Worm (Caenorhabditis elegans): ENCODE data around the gene usp-50.

The usp-50 gene

DNA sequence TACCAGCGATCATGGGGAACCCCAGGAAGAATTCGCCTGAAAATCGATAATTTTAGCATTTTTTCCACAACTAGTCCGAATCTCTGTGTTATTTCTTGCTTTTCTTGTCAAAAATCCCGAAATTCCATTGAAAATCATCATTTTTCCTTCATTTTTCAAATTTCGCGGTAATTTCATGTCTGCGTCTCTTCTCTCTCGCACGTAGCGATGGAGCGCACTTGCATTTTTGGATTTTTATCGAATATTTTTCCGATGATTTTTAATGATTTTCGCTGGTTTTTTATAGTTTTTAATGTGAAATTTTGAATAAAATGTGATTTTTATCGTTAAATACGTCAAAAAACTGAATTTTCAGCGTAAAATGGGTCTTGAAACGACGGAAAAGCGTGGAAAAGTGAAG lies 3.3 kb upstream of the usp-50 start, which contains the start of gene E01B7.2 (continued):
- TF ChIP-seq unc-55 (GFP tag; optimal IDR thresholded peaks at IDR 0.05), result peak; percentile 89
- TF ChIP-seq sem-4 (tag; optimal IDR thresholded peaks at IDR 0.05), result peak; percentile 64
- no peak for TF ChIP-seq ztf-1 (GFP tag; conservative IDR thresholded peaks at IDR 0.05)
- TF ChIP-seq nhr-10 (tag; optimal IDR thresholded peaks at IDR 0.05), result no peak
- peak; percentile 65 for TF ChIP-seq nhr-21 (tag; optimal IDR thresholded peaks at IDR 0.05)
- TF ChIP-seq mab-5 (tag; optimal IDR thresholded peaks at IDR 0.05), result peak; percentile 65
- TF ChIP-seq nhr-23 (tag; optimal IDR thresholded peaks at IDR 0.05), result no peak
- no peak for TF ChIP-seq lin-39 (tag; optimal IDR thresholded peaks at IDR 0.05)

DNA sequence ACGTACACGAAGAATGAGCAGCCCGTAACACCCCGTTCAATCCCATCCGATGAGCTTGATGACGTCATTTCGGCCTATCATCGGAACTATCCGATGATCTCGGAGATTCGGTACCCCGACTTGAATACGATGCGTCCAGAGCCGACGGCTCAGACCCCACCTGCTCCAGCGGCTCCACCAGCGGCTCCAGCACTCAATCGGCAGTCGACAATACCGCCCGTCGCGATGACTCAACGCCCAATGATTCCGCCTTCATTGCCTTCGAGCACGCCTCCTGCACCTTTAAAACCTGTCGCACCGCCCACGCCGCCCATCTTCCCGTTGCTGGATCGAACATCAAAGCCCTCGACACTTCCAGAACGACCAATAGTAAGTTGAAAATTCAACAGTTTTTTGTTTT lies 3.4 kb downstream of the usp-50 start:
- TF ChIP-seq aly-2 (tag; optimal IDR thresholded peaks at IDR 0.05), result no peak
- no peak for TF ChIP-seq gmeb-1 (tag; optimal IDR thresholded peaks at IDR 0.05)
- TF ChIP-seq skn-1 (tag; optimal IDR thresholded peaks at IDR 0.05), result no peak
- no peak for TF ChIP-seq nhr-23 (tag; optimal IDR thresholded peaks at IDR 0.05)
- TF ChIP-seq mbf-1 (tag; optimal IDR thresholded peaks at IDR 0.05), result no peak
- no peak for TF ChIP-seq unc-62 (GFP tag; optimal IDR thresholded peaks at IDR 0.05)

DNA sequence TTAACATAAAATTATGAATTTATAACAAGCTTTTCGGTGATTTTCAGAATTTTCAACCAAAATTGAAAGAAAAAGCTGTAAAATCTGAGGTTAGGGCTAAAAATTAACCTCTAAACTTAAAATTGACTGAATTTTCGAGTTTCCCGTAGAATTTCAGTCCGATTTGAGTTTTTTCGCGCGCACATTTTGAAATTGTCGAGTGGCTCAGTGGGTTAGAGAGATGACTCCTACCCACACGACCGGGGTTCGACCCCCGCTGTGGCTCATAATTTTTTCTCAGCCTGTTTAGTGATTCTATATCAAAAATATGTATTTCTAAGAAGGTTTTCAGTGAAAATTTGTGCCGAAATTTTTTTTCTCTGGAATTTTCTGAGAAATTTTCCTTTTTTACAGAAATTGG lies 7.1 kb downstream of the usp-50 start:
- TF ChIP-seq sem-4 (tag; optimal IDR thresholded peaks at IDR 0.05) (no peak), gmeb-1 (tag; optimal IDR thresholded peaks at IDR 0.05) (no peak), ceh-82 (tag; optimal IDR thresholded peaks at IDR 0.05) (no peak)

DNA sequence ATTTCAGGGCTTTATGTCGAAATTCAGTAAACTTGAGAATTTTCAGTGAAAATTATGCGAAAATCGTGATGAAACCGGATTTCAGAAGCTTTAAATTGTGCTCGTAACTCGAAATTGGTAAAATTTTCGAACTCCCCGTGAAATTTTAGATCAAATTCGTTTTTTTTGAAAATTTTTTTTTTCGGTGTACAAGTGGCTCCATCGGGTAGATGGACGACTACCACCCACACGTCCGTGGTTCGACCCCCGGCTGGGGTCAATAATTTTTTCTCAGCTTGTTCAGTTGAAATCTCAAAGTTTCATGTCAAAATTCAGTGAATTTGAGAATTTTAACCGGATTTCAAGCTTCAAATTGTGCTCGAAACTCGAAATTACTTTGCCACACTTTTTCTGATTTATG lies 11.1 kb downstream of the usp-50 start:
- no peak for TF ChIP-seq sem-4 (tag; optimal IDR thresholded peaks at IDR 0.05)
- TF ChIP-seq ztf-1 (GFP tag; conservative IDR thresholded peaks at IDR 0.05), result no peak
- TF ChIP-seq ama-1 (optimal IDR thresholded peaks at IDR 0.05), result no peak

DNA sequence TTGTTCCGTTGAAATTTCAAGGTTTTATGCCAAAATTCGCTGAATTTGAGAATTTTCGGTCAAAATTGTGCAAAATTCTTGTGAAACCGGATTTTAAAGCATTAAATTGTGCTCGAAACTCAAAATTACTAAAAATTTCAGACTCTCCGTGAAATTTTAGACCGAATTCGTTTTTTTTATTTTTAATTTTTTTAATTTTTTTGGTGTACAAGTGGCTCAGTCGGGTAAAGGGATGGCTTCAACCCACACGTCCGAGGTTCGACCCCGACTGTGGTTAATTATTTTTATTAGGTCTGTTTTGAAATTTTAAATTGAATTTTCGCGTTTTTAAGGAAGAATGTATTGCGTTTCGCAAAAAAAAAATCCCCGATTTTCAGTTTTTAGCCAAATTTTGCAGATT lies 14.3 kb downstream of the usp-50 start:
- no peak for TF ChIP-seq lin-13 (GFP tag; optimal IDR thresholded peaks at IDR 0.05)
- no peak for TF ChIP-seq alr-1 (tag; optimal IDR thresholded peaks at IDR 0.05)
- no peak for TF ChIP-seq elt-3 (tag; optimal IDR thresholded peaks at IDR 0.05)
- TF ChIP-seq ama-1 (optimal IDR thresholded peaks at IDR 0.05), result no peak
- TF ChIP-seq crh-2 (tag; optimal IDR thresholded peaks at IDR 0.05), result no peak
- no peak for TF ChIP-seq nhr-21 (tag; optimal IDR thresholded peaks at IDR 0.05)
- no peak for TF ChIP-seq nhr-12 (tag; optimal IDR thresholded peaks at IDR 0.05)
- TF ChIP-seq R02D3.7 (tag; optimal IDR thresholded peaks at IDR 0.05), result no peak
- TF ChIP-seq nhr-11 (tag; optimal IDR thresholded peaks at IDR 0.05), result no peak

DNA sequence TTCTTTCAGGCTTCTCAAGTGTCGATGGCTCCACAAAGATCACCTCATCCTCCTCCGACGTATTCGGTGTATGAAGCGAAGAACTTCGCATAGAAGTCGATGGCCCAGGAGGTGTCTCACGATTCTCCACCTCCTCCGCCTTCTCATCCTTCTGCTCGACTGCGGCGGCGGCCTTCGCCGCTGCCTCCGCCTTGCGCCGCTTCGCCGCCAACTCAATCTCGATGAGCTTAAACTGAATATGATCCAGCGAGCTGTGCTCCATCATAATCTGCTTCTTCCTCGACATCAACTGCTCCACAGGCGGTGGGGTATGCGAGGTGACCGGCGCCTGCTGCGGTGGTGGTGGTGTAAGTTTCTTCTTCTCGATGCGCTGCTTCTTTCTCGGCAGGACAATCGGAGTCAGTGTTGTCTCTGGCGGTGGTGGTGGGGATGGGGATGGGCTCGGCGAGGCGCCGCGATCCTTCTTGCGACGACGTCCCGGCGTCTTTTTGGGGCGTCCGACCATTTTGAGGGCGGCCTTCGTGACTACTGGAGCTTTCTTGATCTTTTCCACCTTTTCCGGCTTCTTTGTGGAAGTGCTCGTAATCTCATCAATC lies 19.3 kb downstream of the usp-50 start:
- TF ChIP-seq nhr-11 (tag; optimal IDR thresholded peaks at IDR 0.05), result no peak
- no peak for TF ChIP-seq unc-55 (GFP tag; optimal IDR thresholded peaks at IDR 0.05)
- TF ChIP-seq egl-27 (tag; optimal IDR thresholded peaks at IDR 0.05), result no peak
- no peak for TF ChIP-seq ztf-11 (tag; optimal IDR thresholded peaks at IDR 0.05)
- TF ChIP-seq lsy-2 (tag; optimal IDR thresholded peaks at IDR 0.05), result no peak
- no peak for TF ChIP-seq ztf-4 (tag; optimal IDR thresholded peaks at IDR 0.05)
- TF ChIP-seq R02D3.7 (tag; optimal IDR thresholded peaks at IDR 0.05), result no peak
- TF ChIP-seq C34F6.9 (tag; optimal IDR thresholded peaks at IDR 0.05), result no peak
- no peak for TF ChIP-seq ztf-1 (GFP tag; conservative IDR thresholded peaks at IDR 0.05)

DNA sequence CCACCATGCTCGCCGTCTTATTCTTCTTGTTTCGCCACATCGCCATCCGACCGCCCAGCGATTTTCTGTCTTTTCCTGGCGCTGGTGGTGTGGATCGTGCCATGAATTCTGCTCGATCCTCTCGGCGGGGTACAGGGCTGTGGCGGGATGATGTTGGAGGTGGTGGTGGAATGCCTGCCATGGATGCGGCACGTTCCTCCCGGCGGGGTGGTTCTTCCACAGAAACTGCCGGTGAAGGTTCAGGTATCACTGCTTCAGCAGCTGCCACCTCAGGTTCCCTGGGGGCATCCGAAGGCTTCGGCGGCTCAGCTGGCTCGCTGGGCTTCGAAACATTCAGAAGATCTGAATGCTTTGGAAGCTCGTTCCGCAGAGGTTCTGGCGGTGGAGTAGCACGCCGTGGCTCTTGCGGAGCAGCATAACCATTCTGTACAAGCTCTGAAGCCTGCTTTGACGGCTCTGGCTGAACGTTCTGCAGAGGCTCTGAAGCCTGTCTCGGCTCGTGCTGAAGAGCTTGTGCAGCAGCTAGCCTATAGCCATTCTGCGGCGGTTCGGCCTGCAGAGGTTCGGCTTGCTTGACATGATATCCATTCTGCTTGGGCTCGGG lies 20.2 kb downstream of the usp-50 start:
- TF ChIP-seq dmd-4 (tag; optimal IDR thresholded peaks at IDR 0.05) (no peak), ztf-1 (GFP tag; conservative IDR thresholded peaks at IDR 0.05) (no peak), aly-2 (tag; optimal IDR thresholded peaks at IDR 0.05) (no peak), ztf-11 (tag; optimal IDR thresholded peaks at IDR 0.05) (no peak)

DNA sequence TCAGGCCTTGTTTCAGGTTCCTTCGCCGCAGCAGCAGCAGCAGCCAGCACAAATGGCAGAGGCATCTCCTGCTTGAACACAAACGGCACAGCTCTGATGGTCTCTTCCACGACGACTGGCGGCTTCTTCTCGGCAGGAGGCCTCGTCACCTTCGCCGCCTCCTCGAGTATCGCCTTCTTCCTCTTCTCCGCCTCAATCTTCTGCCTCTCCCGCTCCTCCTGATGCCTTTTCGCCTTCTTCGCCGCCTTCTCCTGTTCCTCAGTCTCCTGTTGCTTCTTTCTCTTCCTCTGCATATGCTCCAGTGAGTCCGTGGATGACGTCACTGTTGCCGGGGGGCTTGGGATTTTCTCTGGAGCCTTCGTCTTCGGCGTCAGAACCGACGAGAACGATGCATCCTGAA lies 20.7 kb downstream of the usp-50 start:
- no peak for TF ChIP-seq gmeb-1 (tag; optimal IDR thresholded peaks at IDR 0.05)
- TF ChIP-seq nhr-12 (tag; optimal IDR thresholded peaks at IDR 0.05), result no peak
- TF ChIP-seq peb-1 (tag; optimal IDR thresholded peaks at IDR 0.05), result no peak
- no peak for TF ChIP-seq R02D3.7 (tag; optimal IDR thresholded peaks at IDR 0.05)
- TF ChIP-seq sma-9 (GFP tag; optimal IDR thresholded peaks at IDR 0.05), result no peak
- TF ChIP-seq sma-9 (tag; optimal IDR thresholded peaks at IDR 0.05), result no peak
- no peak for TF ChIP-seq skn-1 (tag; optimal IDR thresholded peaks at IDR 0.05)
- TF ChIP-seq nhr-10 (tag; optimal IDR thresholded peaks at IDR 0.05), result no peak
- no peak for TF ChIP-seq Y55F3AM.14 (GFP tag; optimal IDR thresholded peaks at IDR 0.05)
- TF ChIP-seq unc-55 (GFP tag; optimal IDR thresholded peaks at IDR 0.05), result no peak
- TF ChIP-seq nhr-129 (tag; optimal IDR thresholded peaks at IDR 0.05), result no peak
- TF ChIP-seq C34F6.9 (tag; optimal IDR thresholded peaks at IDR 0.05), result no peak
- TF ChIP-seq snpc-4 (tag; optimal IDR thresholded peaks at IDR 0.05), result no peak
- no peak for TF ChIP-seq dmd-4 (tag; optimal IDR thresholded peaks at IDR 0.05)
- TF ChIP-seq elt-3 (tag; optimal IDR thresholded peaks at IDR 0.05), result no peak
- no peak for TF ChIP-seq ZK546.5 (tag; optimal IDR thresholded peaks at IDR 0.05)
- no peak for TF ChIP-seq sem-4 (tag; optimal IDR thresholded peaks at IDR 0.05)
- no peak for TF ChIP-seq lsy-2 (tag; optimal IDR thresholded peaks at IDR 0.05)
- TF ChIP-seq nhr-6 (tag; optimal IDR thresholded peaks at IDR 0.05), result no peak

All from whole organism, L2 larva.